Worm (Caenorhabditis elegans) whole organism, mixed stage, embryonic: ENCODE results near the gene rpl-12.

ENCODE experiments used
- drap-1 ChIP-seq: fragments of 200-800 bp; sonication (Bioruptor generic); optimal IDR thresholded peaks from 3 replicates; lab custom pipeline; 2018; ENCODE audit warnings: mild to moderate bottlenecking, missing genetic modification characterization, missing compliant biosample characterization
- elt-3 ChIP-seq: fragments of 150-350 bp; optimal IDR thresholded peaks from 2 replicates; lab custom pipeline; 2014; ENCODE audit warnings: missing biosample characterization, missing genetic modification characterization
- ham-2 ChIP-seq: fragments of 200-800 bp; sonication (Bioruptor generic); optimal IDR thresholded peaks from 2 replicates; lab custom pipeline; 2018; ENCODE audit warnings: mild to moderate bottlenecking, missing genetic modification characterization, missing compliant biosample characterization
- mab-5 ChIP-seq: fragments of 150-350 bp; optimal IDR thresholded peaks from 2 replicates; lab custom pipeline; 2014; ENCODE audit warnings: missing biosample characterization, missing genetic modification characterization
- mep-1 ChIP-seq: fragments of 150-350 bp; optimal IDR thresholded peaks from 2 replicates; lab custom pipeline; 2017; ENCODE audit warnings: missing biosample characterization, missing genetic modification reagents, missing genetic modification characterization, inconsistent platforms
- mls-2 ChIP-seq: sonication (generic microtip); optimal IDR thresholded peaks from 2 replicates; lab custom pipeline; 2016; ENCODE audit warnings: mild to moderate bottlenecking, missing genetic modification characterization, moderate library complexity, missing compliant biosample characterization
- nhr-237 ChIP-seq: fragments of 150-350 bp; optimal IDR thresholded peaks from 2 replicates; lab custom pipeline; 2014; ENCODE audit warnings: missing biosample characterization, missing genetic modification characterization
- nhr-76 ChIP-seq: sonication (generic microtip); optimal IDR thresholded peaks from 2 replicates; lab custom pipeline; 2017; ENCODE audit warnings: missing biosample characterization, missing genetic modification characterization
- pha-4 ChIP-seq: fragments of 150-350 bp; optimal IDR thresholded peaks from 2 replicates; lab custom pipeline; 2018; ENCODE audit warnings: missing biosample characterization, missing genetic modification reagents, missing genetic modification characterization
- snpc-4 ChIP-seq: fragments of 150-350 bp; optimal IDR thresholded peaks from 2 replicates; lab custom pipeline; 2014; ENCODE audit warnings: missing biosample characterization, missing genetic modification characterization
- unc-39 ChIP-seq: fragments of 150-350 bp; optimal IDR thresholded peaks from 2 replicates; lab custom pipeline; 2014; ENCODE audit warnings: missing biosample characterization, missing genetic modification characterization
- unc-62 ChIP-seq: fragments of 150-350 bp; optimal IDR thresholded peaks from 2 replicates; lab custom pipeline; 2014; ENCODE audit warnings: missing biosample characterization, missing genetic modification reagents, missing genetic modification characterization

DNA sequence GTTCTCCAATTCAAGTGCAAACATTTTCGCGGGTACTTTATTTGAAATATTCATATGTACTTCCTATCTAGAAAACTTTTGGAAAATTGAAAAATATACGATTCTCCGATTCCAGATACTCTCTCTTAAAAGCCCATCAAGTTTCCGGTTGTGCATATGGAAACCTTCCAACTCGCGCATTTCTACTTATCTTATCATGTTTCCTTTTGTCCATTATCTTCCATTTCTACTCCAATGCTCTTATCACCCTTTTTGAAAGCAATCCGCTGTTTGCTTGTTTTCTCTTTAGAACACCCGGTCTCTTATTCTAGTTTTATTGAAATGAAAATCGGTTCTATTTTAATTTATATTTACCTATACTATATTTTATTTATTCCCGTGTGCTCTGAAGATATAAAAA is 18.8 kb downstream of the rpl-12 start, which contains the start of gene C48D1.5:
- TF ChIP-seq nhr-76 (tag; lab: Kevin White, UChicago) (no peak), ham-2 (GFP tag; lab: Kevin White, UChicago) (no peak), nhr-237 (tag; lab: Kevin White, UChicago) (no peak), mls-2 (tag; lab: Kevin White, UChicago) (no peak), mep-1 (tag; lab: Kevin White, UChicago) (no peak), mab-5 (tag; lab: Kevin White, UChicago) (no peak), unc-39 (no peak), elt-3 (no peak), unc-62 (GFP tag; lab: Kevin White, UChicago) (no peak), snpc-4 (tag; lab: Kevin White, UChicago) (no peak), pha-4 (tag; lab: Kevin White, UChicago) (no peak), drap-1 (GFP tag; lab: Kevin White, UChicago) (no peak)
